Worm (Caenorhabditis elegans) whole organism, L3 larva: Measurements from ENCODE around the gene lsy-27.

Experiments
- ZK546.5 ChIP-seq: sonication (generic microtip); optimal IDR thresholded peaks from 2 replicates; lab custom pipeline; 2017; ENCODE audit warnings: missing biosample characterization, missing genetic modification characterization
- ceh-16 ChIP-seq: sonication (generic microtip); optimal IDR thresholded peaks from 2 replicates; lab custom pipeline; 2017; ENCODE audit warnings: missing biosample characterization, missing genetic modification characterization
- ceh-82 ChIP-seq: fragments of 150-350 bp; optimal IDR thresholded peaks from 2 replicates; lab custom pipeline; 2014; ENCODE audit warnings: missing biosample characterization, missing genetic modification characterization
- daf-12 ChIP-seq: fragments of 150-350 bp; optimal IDR thresholded peaks from 2 replicates; lab custom pipeline; 2014; ENCODE audit warnings: missing biosample characterization, missing genetic modification reagents, missing genetic modification characterization
- egl-27 ChIP-seq: sonication (generic microtip); optimal IDR thresholded peaks from 4 replicates; lab custom pipeline; 2017; ENCODE audit warnings: missing biosample characterization, missing genetic modification reagents, missing genetic modification characterization
- egl-5 ChIP-seq: fragments of 150-350 bp; optimal IDR thresholded peaks from 2 replicates; lab custom pipeline; 2017; ENCODE audit warnings: missing biosample characterization, missing genetic modification reagents, missing genetic modification characterization, inconsistent platforms
- elt-1 ChIP-seq: fragments of 150-350 bp; optimal IDR thresholded peaks from 2 replicates; lab custom pipeline; 2014; ENCODE audit warnings: missing biosample characterization, missing genetic modification characterization
- elt-2 ChIP-seq: sonication (generic microtip); optimal IDR thresholded peaks from 2 replicates; lab custom pipeline; 2016; ENCODE audit warnings: missing genetic modification reagents, mild to moderate bottlenecking, missing genetic modification characterization, missing compliant biosample characterization
- eor-1 ChIP-seq, 2 experiments: fragments of 150-350 bp; optimal IDR thresholded peaks; 2 replicates each; lab custom pipeline; 2014 to 2018; ENCODE audit warnings: missing biosample characterization in 2 of 2, missing genetic modification characterization in 2 of 2
- fkh-10 ChIP-seq: sonication (generic microtip); optimal IDR thresholded peaks from 2 replicates; lab custom pipeline; 2017; ENCODE audit warnings: missing biosample characterization, missing genetic modification reagents, missing genetic modification characterization
- fkh-2 ChIP-seq: fragments of 150-350 bp; optimal IDR thresholded peaks from 2 replicates; lab custom pipeline; 2014; ENCODE audit warnings: missing biosample characterization, missing genetic modification reagents, missing genetic modification characterization
- fos-1 ChIP-seq: fragments of 150-350 bp; optimal IDR thresholded peaks from 2 replicates; lab custom pipeline; 2014; ENCODE audit warnings: missing biosample characterization, missing genetic modification characterization
- hmg-11 ChIP-seq: sonication (generic microtip); optimal IDR thresholded peaks from 2 replicates; lab custom pipeline; 2016; ENCODE audit warnings: missing genetic modification characterization, missing compliant biosample characterization
- lin-39 ChIP-seq: fragments of 150-350 bp; optimal IDR thresholded peaks from 2 replicates; lab custom pipeline; 2018; ENCODE audit warnings: missing biosample characterization, missing genetic modification reagents, missing genetic modification characterization
- lsy-12 ChIP-seq: sonication (generic microtip); optimal IDR thresholded peaks from 2 replicates; lab custom pipeline; 2016; ENCODE audit warnings: mild to moderate bottlenecking, missing genetic modification characterization, missing compliant biosample characterization
- nfya-1 ChIP-seq: sonication (generic microtip); optimal IDR thresholded peaks from 2 replicates; lab custom pipeline; 2017; ENCODE audit warnings: missing genetic modification characterization, mild to moderate bottlenecking, missing compliant biosample characterization, antibody characterized with exemption, moderate library complexity; ENCODE audit not compliant: insufficient read depth
- nhr-11 ChIP-seq: fragments of 150-350 bp; optimal IDR thresholded peaks from 2 replicates; lab custom pipeline; 2014; ENCODE audit warnings: missing biosample characterization, missing genetic modification characterization
- nhr-25 ChIP-seq: sonication (generic microtip); optimal IDR thresholded peaks from 2 replicates; lab custom pipeline; 2017; ENCODE audit warnings: missing biosample characterization, missing genetic modification characterization
- nhr-43 ChIP-seq: sonication (generic microtip); optimal IDR thresholded peaks from 2 replicates; lab custom pipeline; 2016; ENCODE audit warnings: mild to moderate bottlenecking, missing genetic modification characterization, missing compliant biosample characterization; ENCODE audit not compliant: poor library complexity, severe bottlenecking
- nhr-67 ChIP-seq: fragments of 150-350 bp; optimal IDR thresholded peaks from 2 replicates; lab custom pipeline; 2014; ENCODE audit warnings: missing biosample characterization, missing genetic modification characterization
- nhr-76 ChIP-seq: fragments of 150-350 bp; sonication (generic microtip); optimal IDR thresholded peaks from 5 replicates; lab custom pipeline; 2014; ENCODE audit warnings: missing biosample characterization, missing genetic modification characterization
- nhr-77 ChIP-seq: fragments of 150-350 bp; optimal IDR thresholded peaks from 2 replicates; lab custom pipeline; 2014; ENCODE audit warnings: missing biosample characterization, missing genetic modification characterization
- pha-4 ChIP-seq: fragments of 150-350 bp; optimal IDR thresholded peaks from 2 replicates; lab custom pipeline; 2014; ENCODE audit warnings: missing biosample characterization, missing genetic modification reagents, missing genetic modification characterization
- pqm-1 ChIP-seq: fragments of 150-350 bp; optimal IDR thresholded peaks from 2 replicates; lab custom pipeline; 2017; ENCODE audit warnings: missing biosample characterization, missing genetic modification characterization, inconsistent platforms
- skn-1 ChIP-seq: fragments of 150-350 bp; optimal IDR thresholded peaks from 2 replicates; lab custom pipeline; 2014; ENCODE audit warnings: missing biosample characterization, missing genetic modification characterization
- snpc-4 ChIP-seq: fragments of 150-350 bp; optimal IDR thresholded peaks from 2 replicates; lab custom pipeline; 2014; ENCODE audit warnings: missing biosample characterization, missing genetic modification characterization
- tbx-2 ChIP-seq: sonication (generic microtip); optimal IDR thresholded peaks from 2 replicates; lab custom pipeline; 2016; ENCODE audit warnings: mild to moderate bottlenecking, missing genetic modification characterization, missing compliant biosample characterization
- unc-39 ChIP-seq: sonication (generic microtip); optimal IDR thresholded peaks from 4 replicates; lab custom pipeline; 2017; ENCODE audit warnings: missing biosample characterization, missing genetic modification characterization
- unc-62 ChIP-seq: fragments of 150-350 bp; sonication (generic microtip); optimal IDR thresholded peaks from 4 replicates; lab custom pipeline; 2014; ENCODE audit warnings: missing biosample characterization, missing genetic modification reagents, missing genetic modification characterization
- zag-1 ChIP-seq: fragments of 150-350 bp; optimal IDR thresholded peaks from 2 replicates; lab custom pipeline; 2014; ENCODE audit warnings: missing biosample characterization, missing genetic modification characterization
- ztf-11 ChIP-seq: fragments of 150-350 bp; optimal IDR thresholded peaks from 2 replicates; lab custom pipeline; 2014; ENCODE audit warnings: missing biosample characterization, missing genetic modification characterization
- ztf-4 ChIP-seq: fragments of 150-350 bp; optimal IDR thresholded peaks from 2 replicates; lab custom pipeline; 2014; ENCODE audit warnings: missing biosample characterization, missing genetic modification characterization

lsy-27 gene

ce11 chrV:17303392-17303791 lies 46.6 kb downstream of the lsy-27 start:
- no peak for TF ChIP-seq lsy-12
- no peak for TF ChIP-seq fkh-2 (tag; lab: Kevin White, UChicago)
- TF ChIP-seq daf-12 (tag; lab: Kevin White, UChicago) = no peak
- TF ChIP-seq nhr-25 (tag; lab: Kevin White, UChicago) = no peak
- no peak for TF ChIP-seq nhr-67
- TF ChIP-seq nhr-76 (tag; lab: Kevin White, UChicago) = no peak
- TF ChIP-seq egl-5 = no peak
- TF ChIP-seq ceh-16 (tag; lab: Kevin White, UChicago) = no peak
- TF ChIP-seq eor-1 (tag; optimal IDR thresholded peaks at IDR 0.05; lab: Kevin White, UChicago) = no peak
- no peak for TF ChIP-seq zag-1 (tag; lab: Kevin White, UChicago)
- no peak for TF ChIP-seq unc-62 (GFP tag; lab: Kevin White, UChicago)

DNA sequence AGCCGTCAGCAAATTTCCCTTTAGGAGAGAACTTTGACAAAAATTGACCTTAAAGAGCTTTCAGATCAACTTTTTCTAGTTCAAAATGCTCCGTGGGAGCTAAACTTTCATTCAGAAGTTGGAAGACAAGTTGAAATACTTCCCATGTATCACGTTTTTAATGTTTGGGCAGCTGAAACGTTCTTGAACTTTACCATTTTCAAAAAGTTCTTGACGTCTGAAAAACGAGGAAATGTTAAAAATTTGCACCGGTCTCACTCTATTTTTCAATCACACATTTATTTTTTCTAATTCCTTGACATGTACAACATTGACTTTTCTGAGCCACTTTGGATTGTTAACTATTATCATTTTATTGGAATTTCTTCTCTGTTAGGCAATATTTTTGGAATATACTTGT lies 47.2 kb downstream of the lsy-27 start, which contains the start of gene sri-70:
Gene sri-70 (plus strand): TSS at position 301 of the 400 bp plus-strand sequence.
- TF ChIP-seq ztf-4 (no peak), egl-27 (tag; lab: Kevin White, UChicago) (no peak), fos-1 (tag; lab: Kevin White, UChicago) (no peak), nhr-77 (tag; lab: Kevin White, UChicago) (no peak), fkh-10 (no peak), unc-39 (tag; lab: Kevin White, UChicago) (no peak), lin-39 (tag; lab: Kevin White, UChicago) (no peak), ceh-82 (tag; lab: Kevin White, UChicago) (no peak), daf-12 (tag; lab: Kevin White, UChicago) (no peak), pha-4 (tag; lab: Kevin White, UChicago) (no peak), elt-2 (no peak), nhr-43 (no peak), snpc-4 (no peak), nfya-1 (no peak), hmg-11 (tag; lab: Kevin White, UChicago) (no peak), ztf-11 (tag; lab: Kevin White, UChicago) (no peak), elt-1 (tag; lab: Kevin White, UChicago) (no peak), zag-1 (tag; lab: Kevin White, UChicago) (no peak), tbx-2 (tag; lab: Kevin White, UChicago) (no peak), ceh-16 (tag; lab: Kevin White, UChicago) (no peak)

- TF ChIP-seq elt-2 (peak; percentile 10), ZK546.5 (tag; lab: Kevin White, UChicago) (no peak), skn-1 (no peak), nhr-11 (no peak), eor-1 (tag; optimal IDR thresholded peaks at IDR 0.05; lab: Kevin White, UChicago) (no peak), pqm-1 (tag; lab: Kevin White, UChicago) (no peak)
- TF ChIP-seq, all 47 proteins: peak for 1
These were observed 48.6 kb downstream of the lsy-27 start, which contains the start of gene K10G4.5 for ce11 chrV:17301375-17301774. K10G4.5 (minus strand) TSS chrV:17301475.
